Worm (Caenorhabditis elegans): ENCODE measurements around the gene Y59H11AM.1.

Y59H11AM.1 gene

DNA sequence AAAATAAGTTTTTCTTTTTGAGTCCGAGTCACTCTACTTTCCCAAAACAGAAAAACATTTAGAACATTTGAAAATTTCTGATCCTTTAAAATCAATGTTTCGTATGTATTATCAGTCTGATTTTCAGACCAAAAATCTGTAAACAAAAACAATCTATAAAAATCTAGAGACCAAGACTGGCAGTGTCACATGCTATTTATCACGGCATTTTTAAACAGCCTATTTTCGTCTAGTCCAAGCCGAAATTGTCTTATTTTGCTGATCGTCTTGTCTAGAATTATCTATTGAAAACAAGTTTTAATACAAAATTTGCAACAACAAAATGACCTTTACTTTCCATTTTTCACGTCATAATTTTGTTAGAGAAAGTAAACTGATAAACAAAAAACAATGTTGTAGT, 44.7 kb upstream of the Y59H11AM.1 start:
- TF ChIP-seq dve-1 (tag; optimal IDR thresholded peaks at IDR 0.05; ENCODE audit: insufficient read depth) = peak; percentile 27
- no peak for TF ChIP-seq ceh-44 (GFP tag; IDR thresholded peaks at IDR 0.05)
- no peak for TF ChIP-seq egl-27 (tag; optimal IDR thresholded peaks at IDR 0.05)
- TF ChIP-seq daf-16 (GFP tag; optimal IDR thresholded peaks at IDR 0.05) = no peak
- peak; percentile 97 for TF ChIP-seq daf-16 (tag; optimal IDR thresholded peaks at IDR 0.05)

DNA sequence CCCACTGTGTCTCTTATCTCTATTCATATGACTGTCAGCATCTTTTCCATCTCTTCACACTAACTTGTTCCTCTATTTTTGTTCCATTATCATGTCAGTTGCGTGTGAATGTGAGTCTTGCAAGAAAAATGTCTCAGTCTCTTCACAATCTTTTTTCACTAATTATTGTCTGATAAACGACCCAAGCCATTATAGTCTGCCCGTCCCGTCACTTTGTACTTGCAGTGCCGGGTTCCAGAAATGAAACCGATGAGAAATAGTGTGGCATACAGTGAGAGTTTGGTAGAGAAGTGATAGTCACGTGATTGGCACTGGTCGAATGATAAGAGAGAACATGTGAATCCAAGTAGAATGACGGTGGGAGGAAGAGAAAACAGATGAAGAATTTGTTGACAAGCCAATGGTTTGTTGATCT, 43.6 kb upstream of the Y59H11AM.1 start:
- TF ChIP-seq madf-9 (GFP tag; conservative IDR thresholded peaks at IDR 0.05) = 0 out of 2 replicates have a peak, but pooled peaks have one; percentile 3
- peak; percentile 93 for TF ChIP-seq pqm-1 (tag; optimal IDR thresholded peaks at IDR 0.05)
- TF ChIP-seq nhr-42 (GFP tag; IDR thresholded peaks at IDR 0.05) = peak; percentile 61; the same call in 1 of the 2 replicates
- TF ChIP-seq T20F7.1 (GFP tag; optimal IDR thresholded peaks at IDR 0.05) = peak; percentile 84
- peak; percentile 79 to 95 for TF ChIP-seq mdl-1 (tag; optimal IDR thresholded peaks at IDR 0.05)
- peak; percentile 7 for TF ChIP-seq duxl-1 (tag; optimal IDR thresholded peaks at IDR 0.05; ENCODE audit: poor library complexity)
- peak; percentile 94 for TF ChIP-seq nhr-77 (tag; optimal IDR thresholded peaks at IDR 0.05)
- peak; percentile 96 for TF ChIP-seq php-3 (GFP tag; IDR thresholded peaks at IDR 0.05)
- peak; percentile 96 for TF ChIP-seq tra-1 (GFP tag; IDR thresholded peaks at IDR 0.05)
- peak; percentile 75 to 84 for TF ChIP-seq lsy-2 (tag; optimal IDR thresholded peaks at IDR 0.05)
- TF ChIP-seq nhr-6 (tag; optimal IDR thresholded peaks at IDR 0.05) = peak; percentile 75
- TF ChIP-seq mep-1 (tag; optimal IDR thresholded peaks at IDR 0.05) = peak; percentile 81
- TF ChIP-seq rbr-2 (tag; optimal IDR thresholded peaks at IDR 0.05) = peak; percentile 34
- TF ChIP-seq ceh-20 (GFP tag; IDR thresholded peaks at IDR 0.05) = peak; percentile 87
- TF ChIP-seq nhr-41 (GFP tag; IDR thresholded peaks at IDR 0.05) = 0 out of 2 replicates have a peak, but pooled peaks have one; percentile 73
- TF ChIP-seq ztf-11 (tag; optimal IDR thresholded peaks at IDR 0.05) = no peak
- TF ChIP-seq nhr-11 (tag; optimal IDR thresholded peaks at IDR 0.05) = peak; percentile 95
- peak; percentile 99 for TF ChIP-seq dmd-6 (GFP tag; IDR thresholded peaks at IDR 0.05)
- TF ChIP-seq hlh-30 (tag; optimal IDR thresholded peaks at IDR 0.05; ENCODE audit: insufficient read depth) = peak; percentile 98
- TF ChIP-seq lim-7 (GFP tag; IDR thresholded peaks at IDR 0.05) = no peak
- TF ChIP-seq nhr-111 (GFP tag; optimal IDR thresholded peaks at IDR 0.05) = no peak
- peak; percentile 99 for TF ChIP-seq nhr-28 (tag; optimal IDR thresholded peaks at IDR 0.05)
- peak; percentile 52; the same call in 1 of the 2 replicates for TF ChIP-seq zfp-3 (GFP tag; conservative IDR thresholded peaks at IDR 0.05)
- no peak for TF ChIP-seq egl-43 (GFP tag; IDR thresholded peaks at IDR 0.05)
- no peak for TF ChIP-seq daf-19 (GFP tag; conservative IDR thresholded peaks at IDR 0.05)
- TF ChIP-seq ztf-7 (tag; optimal IDR thresholded peaks at IDR 0.05) = peak; percentile 70
- TF ChIP-seq unc-130 (GFP tag; optimal IDR thresholded peaks at IDR 0.05) = no peak
- TF ChIP-seq spr-1 (tag; optimal IDR thresholded peaks at IDR 0.05) = peak; percentile 87
- TF ChIP-seq lin-13 (GFP tag; optimal IDR thresholded peaks at IDR 0.05) = peak; percentile 83
- TF ChIP-seq Y5F2A.4 (GFP tag; optimal IDR thresholded peaks at IDR 0.05) = no peak
- TF ChIP-seq hmg-1.1 (GFP tag; IDR thresholded peaks at IDR 0.05) = peak; percentile 55
- TF ChIP-seq mes-2 (tag; optimal IDR thresholded peaks at IDR 0.05; ENCODE audit: poor library complexity, severe bottlenecking) = peak; percentile 48
- TF ChIP-seq mxl-3 (GFP tag; optimal IDR thresholded peaks at IDR 0.05) = peak; percentile 92
- peak; percentile 91; the same call in 1 of the 2 replicates for TF ChIP-seq lin-1 (GFP tag; IDR thresholded peaks at IDR 0.05)
- peak; percentile 84 for TF ChIP-seq mxl-2 (GFP tag; conservative IDR thresholded peaks at IDR 0.05)
- peak; percentile 80 to 91 for TF ChIP-seq hif-1 (tag; optimal IDR thresholded peaks at IDR 0.05)
- TF ChIP-seq daf-16 (GFP tag; optimal IDR thresholded peaks at IDR 0.05) = peak; percentile 97 to 99
- peak; percentile 98 for TF ChIP-seq daf-16 (tag; optimal IDR thresholded peaks at IDR 0.05)
- no peak for TF ChIP-seq ceh-44 (GFP tag; IDR thresholded peaks at IDR 0.05)
- TF ChIP-seq saeg-2 (GFP tag; IDR thresholded peaks at IDR 0.05) = peak; percentile 96
- peak; percentile 75 for TF ChIP-seq pha-4 (GFP tag; IDR thresholded peaks at IDR 0.05)
- TF ChIP-seq pha-4 (tag; optimal IDR thresholded peaks at IDR 0.05) = no peak
- TF ChIP-seq zfp-2 (tag; optimal IDR thresholded peaks at IDR 0.05) = no peak
- TF ChIP-seq jun-1 (tag; optimal IDR thresholded peaks at IDR 0.05) = peak; percentile 89
- peak; percentile 89 for TF ChIP-seq mdt-29 (GFP tag; IDR thresholded peaks at IDR 0.05)
- TF ChIP-seq snpc-4 (tag; optimal IDR thresholded peaks at IDR 0.05) = no peak

Data from whole organism, L4 larva.